Worm (Caenorhabditis elegans) whole organism, young adult: Measurements from ENCODE around the gene tat-6.

Experiments used
- B0261.1 ChIP-seq: sonication (generic microtip); optimal IDR thresholded peaks from 2 replicates; lab custom pipeline; 2016; ENCODE audit warnings: mild to moderate bottlenecking, missing genetic modification characterization, moderate library complexity, missing compliant biosample characterization
- mel-28 ChIP-seq: sonication (generic microtip); optimal IDR thresholded peaks from 2 replicates; lab custom pipeline; 2016; ENCODE audit warnings: borderline replicate concordance, mild to moderate bottlenecking, missing genetic modification characterization, missing compliant biosample characterization
- mxl-1 ChIP-seq: sonication (generic microtip); optimal IDR thresholded peaks from 2 replicates; lab custom pipeline; 2016; ENCODE audit warnings: missing genetic modification characterization, missing compliant biosample characterization
- snpc-4 ChIP-seq, 5 experiments: fragments of 150-350 bp in 1 of 5; sonication (generic microtip) in 4 of 5; optimal IDR thresholded peaks; 2 replicates each; lab custom pipeline; 2014 to 2018; ENCODE audit warnings: missing genetic modification characterization in 5 of 5, missing biosample characterization in 3 of 5, antibody characterized with exemption in 2 of 5, mild to moderate bottlenecking in 2 of 5, missing compliant biosample characterization in 2 of 5, missing genotype in 2 of 5, moderate library complexity in 2 of 5, missing genetic modification reagents in 1 of 5

DNA sequence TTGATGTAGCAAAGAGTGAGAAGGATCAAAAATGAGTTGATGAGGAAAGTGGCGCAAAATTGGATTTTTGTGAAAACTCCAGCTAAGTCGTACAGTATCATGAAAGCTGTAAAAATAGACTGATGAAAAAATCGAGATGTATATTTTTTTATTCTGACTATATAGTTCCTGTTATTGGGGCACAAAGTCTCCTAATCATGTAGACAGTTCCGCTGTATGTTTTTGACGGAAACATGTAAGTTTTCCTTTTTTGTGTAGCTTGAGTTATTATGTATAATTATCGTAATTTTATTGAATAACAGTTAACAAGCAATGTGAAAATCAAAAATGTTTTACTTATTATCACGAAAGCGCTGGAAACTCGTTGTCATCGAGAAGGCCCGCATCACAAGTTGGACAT lies 21.5 kb upstream of the tat-6 start, which contains the start of gene str-68:
- no peak for TF ChIP-seq snpc-4 (GFP tag; optimal IDR thresholded peaks at IDR 0.05; lab: Kevin White, UChicago)
- no peak for TF ChIP-seq snpc-4 (tag; optimal IDR thresholded peaks at IDR 0.05; lab: Kevin White, UChicago)
- TF ChIP-seq mel-28 = no peak
- no peak for TF ChIP-seq mxl-1 (tag; lab: Kevin White, UChicago)
- TF ChIP-seq B0261.1 (tag; lab: Kevin White, UChicago) = no peak
